Worm (Caenorhabditis elegans) whole organism, L3 larva: Measurements from ENCODE around the gene K08F4.12.

ENCODE experiments used
- R02D3.7 ChIP-seq: fragments of 150-350 bp; optimal IDR thresholded peaks from 2 replicates; lab custom pipeline; 2014; ENCODE audit warnings: missing biosample characterization, missing genetic modification characterization
- ZK546.5 ChIP-seq: sonication (generic microtip); optimal IDR thresholded peaks from 2 replicates; lab custom pipeline; 2017; ENCODE audit warnings: missing biosample characterization, missing genetic modification characterization
- aly-2 ChIP-seq: fragments of 150-350 bp; optimal IDR thresholded peaks from 2 replicates; lab custom pipeline; 2014; ENCODE audit warnings: missing biosample characterization, missing genetic modification characterization
- ama-1 ChIP-seq: fragments of 150-350 bp; optimal IDR thresholded peaks from 2 replicates; lab custom pipeline; 2018
- ceh-16 ChIP-seq: sonication (generic microtip); optimal IDR thresholded peaks from 2 replicates; lab custom pipeline; 2017; ENCODE audit warnings: missing biosample characterization, missing genetic modification characterization
- ceh-28 ChIP-seq: fragments of 150-350 bp; optimal IDR thresholded peaks from 2 replicates; lab custom pipeline; 2014; ENCODE audit warnings: missing biosample characterization, missing genetic modification reagents, missing genetic modification characterization
- daf-12 ChIP-seq: fragments of 150-350 bp; optimal IDR thresholded peaks from 2 replicates; lab custom pipeline; 2014; ENCODE audit warnings: missing biosample characterization, missing genetic modification reagents, missing genetic modification characterization
- egl-27 ChIP-seq: sonication (generic microtip); optimal IDR thresholded peaks from 4 replicates; lab custom pipeline; 2017; ENCODE audit warnings: missing biosample characterization, missing genetic modification reagents, missing genetic modification characterization
- elt-3 ChIP-seq, 3 experiments: fragments of 150-350 bp in 1 of 3; sonication (generic microtip) in 2 of 3; optimal IDR thresholded peaks; 2 replicates in 2 of 3; 4 replicates in 1 of 3; lab custom pipeline; 2014 to 2017; ENCODE audit warnings: missing biosample characterization in 3 of 3, missing genetic modification characterization in 3 of 3
- eor-1 ChIP-seq, 2 experiments: fragments of 150-350 bp; optimal IDR thresholded peaks; 2 replicates each; lab custom pipeline; 2014 to 2018; ENCODE audit warnings: missing biosample characterization in 2 of 2, missing genetic modification characterization in 2 of 2
- fkh-10 ChIP-seq: sonication (generic microtip); optimal IDR thresholded peaks from 2 replicates; lab custom pipeline; 2017; ENCODE audit warnings: missing biosample characterization, missing genetic modification reagents, missing genetic modification characterization
- fkh-2 ChIP-seq: fragments of 150-350 bp; optimal IDR thresholded peaks from 2 replicates; lab custom pipeline; 2014; ENCODE audit warnings: missing biosample characterization, missing genetic modification reagents, missing genetic modification characterization
- fos-1 ChIP-seq: fragments of 150-350 bp; optimal IDR thresholded peaks from 2 replicates; lab custom pipeline; 2014; ENCODE audit warnings: missing biosample characterization, missing genetic modification characterization
- hmg-11 ChIP-seq: sonication (generic microtip); optimal IDR thresholded peaks from 2 replicates; lab custom pipeline; 2016; ENCODE audit warnings: missing genetic modification characterization, missing compliant biosample characterization
- jun-1 ChIP-seq: fragments of 150-350 bp; optimal IDR thresholded peaks from 2 replicates; lab custom pipeline; 2014; ENCODE audit warnings: missing biosample characterization, missing genetic modification reagents, missing genetic modification characterization
- lin-15B ChIP-seq: fragments of 150-350 bp; optimal IDR thresholded peaks from 2 replicates; lab custom pipeline; 2014; ENCODE audit warnings: missing biosample characterization, missing genetic modification characterization
- lin-39 ChIP-seq: fragments of 150-350 bp; optimal IDR thresholded peaks from 2 replicates; lab custom pipeline; 2018; ENCODE audit warnings: missing biosample characterization, missing genetic modification reagents, missing genetic modification characterization
- lsy-12 ChIP-seq: sonication (generic microtip); optimal IDR thresholded peaks from 2 replicates; lab custom pipeline; 2016; ENCODE audit warnings: mild to moderate bottlenecking, missing genetic modification characterization, missing compliant biosample characterization
- mdl-1 ChIP-seq: fragments of 150-350 bp; optimal IDR thresholded peaks from 2 replicates; lab custom pipeline; 2014; ENCODE audit warnings: missing biosample characterization, missing genetic modification characterization
- mml-1 ChIP-seq: fragments of 150-350 bp; sonication (generic microtip); optimal IDR thresholded peaks from 3 replicates; lab custom pipeline; 2014; ENCODE audit warnings: missing biosample characterization, missing genetic modification characterization
- nfya-1 ChIP-seq: sonication (generic microtip); optimal IDR thresholded peaks from 2 replicates; lab custom pipeline; 2017; ENCODE audit warnings: missing genetic modification characterization, mild to moderate bottlenecking, missing compliant biosample characterization, antibody characterized with exemption, moderate library complexity; ENCODE audit not compliant: insufficient read depth
- nhr-11 ChIP-seq: fragments of 150-350 bp; optimal IDR thresholded peaks from 2 replicates; lab custom pipeline; 2014; ENCODE audit warnings: missing biosample characterization, missing genetic modification characterization
- nhr-12 ChIP-seq: fragments of 150-350 bp; optimal IDR thresholded peaks from 2 replicates; lab custom pipeline; 2014; ENCODE audit warnings: missing biosample characterization, missing genetic modification characterization
- nhr-23 ChIP-seq: fragments of 150-350 bp; optimal IDR thresholded peaks from 2 replicates; lab custom pipeline; 2014; ENCODE audit warnings: missing biosample characterization, missing genetic modification reagents, missing genetic modification characterization
- nhr-237 ChIP-seq: fragments of 150-350 bp; optimal IDR thresholded peaks from 2 replicates; lab custom pipeline; 2014; ENCODE audit warnings: missing biosample characterization, missing genetic modification characterization
- nhr-25 ChIP-seq: sonication (generic microtip); optimal IDR thresholded peaks from 2 replicates; lab custom pipeline; 2017; ENCODE audit warnings: missing biosample characterization, missing genetic modification characterization
- nhr-28 ChIP-seq: fragments of 150-350 bp; optimal IDR thresholded peaks from 2 replicates; lab custom pipeline; 2014; ENCODE audit warnings: missing biosample characterization, missing genetic modification characterization
- nhr-67 ChIP-seq: fragments of 150-350 bp; optimal IDR thresholded peaks from 2 replicates; lab custom pipeline; 2014; ENCODE audit warnings: missing biosample characterization, missing genetic modification characterization
- nhr-76 ChIP-seq: fragments of 150-350 bp; sonication (generic microtip); optimal IDR thresholded peaks from 5 replicates; lab custom pipeline; 2014; ENCODE audit warnings: missing biosample characterization, missing genetic modification characterization
- pha-4 ChIP-seq: fragments of 150-350 bp; optimal IDR thresholded peaks from 2 replicates; lab custom pipeline; 2014; ENCODE audit warnings: missing biosample characterization, missing genetic modification reagents, missing genetic modification characterization
- pqm-1 ChIP-seq: fragments of 150-350 bp; optimal IDR thresholded peaks from 2 replicates; lab custom pipeline; 2017; ENCODE audit warnings: missing biosample characterization, missing genetic modification characterization, inconsistent platforms
- sea-2 ChIP-seq: fragments of 150-350 bp; sonication (generic microtip); optimal IDR thresholded peaks from 4 replicates; lab custom pipeline; 2014; ENCODE audit warnings: missing biosample characterization, missing genetic modification reagents, missing genetic modification characterization
- skn-1 ChIP-seq: fragments of 150-350 bp; optimal IDR thresholded peaks from 2 replicates; lab custom pipeline; 2014; ENCODE audit warnings: missing biosample characterization, missing genetic modification characterization
- tbx-2 ChIP-seq: sonication (generic microtip); optimal IDR thresholded peaks from 2 replicates; lab custom pipeline; 2016; ENCODE audit warnings: mild to moderate bottlenecking, missing genetic modification characterization, missing compliant biosample characterization
- unc-39 ChIP-seq: sonication (generic microtip); optimal IDR thresholded peaks from 4 replicates; lab custom pipeline; 2017; ENCODE audit warnings: missing biosample characterization, missing genetic modification characterization
- unc-62 ChIP-seq: fragments of 150-350 bp; sonication (generic microtip); optimal IDR thresholded peaks from 4 replicates; lab custom pipeline; 2014; ENCODE audit warnings: missing biosample characterization, missing genetic modification reagents, missing genetic modification characterization
- zag-1 ChIP-seq: fragments of 150-350 bp; optimal IDR thresholded peaks from 2 replicates; lab custom pipeline; 2014; ENCODE audit warnings: missing biosample characterization, missing genetic modification characterization
- ztf-4 ChIP-seq: fragments of 150-350 bp; optimal IDR thresholded peaks from 2 replicates; lab custom pipeline; 2014; ENCODE audit warnings: missing biosample characterization, missing genetic modification characterization

The K08F4.12 gene

DNA sequence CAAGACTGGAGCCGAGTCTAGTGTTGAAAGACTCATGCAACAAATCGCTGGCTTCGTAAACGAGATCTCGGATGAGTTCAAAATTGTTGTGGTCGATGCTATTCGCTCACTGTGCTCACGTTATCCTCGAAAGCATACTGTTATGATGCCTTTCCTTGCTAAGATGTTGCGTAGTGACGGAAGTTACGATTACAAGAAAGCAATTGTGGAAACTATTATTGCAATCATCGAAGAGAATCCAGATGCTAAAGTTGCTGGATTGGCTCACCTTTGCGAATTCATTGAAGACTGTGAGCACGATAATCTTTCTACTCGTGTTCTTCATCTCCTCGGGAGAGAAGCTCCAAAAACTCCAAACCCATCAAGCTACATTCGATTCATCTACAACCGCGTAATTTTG is 15.6 kb downstream of the K08F4.12 start:
- TF ChIP-seq lsy-12 (tag; lab: Kevin White, UChicago) (no peak), egl-27 (no peak), nhr-12 (tag; lab: Kevin White, UChicago) (no peak), unc-62 (no peak), lin-39 (no peak), nhr-11 (tag; lab: Kevin White, UChicago) (no peak), lin-15B (tag; lab: Kevin White, UChicago) (no peak), fkh-10 (no peak), eor-1 (tag; optimal IDR thresholded peaks at IDR 0.05; lab: Kevin White, UChicago) (no peak), pqm-1 (tag; lab: Kevin White, UChicago) (no peak), daf-12 (tag; lab: Kevin White, UChicago) (no peak), ceh-16 (tag; lab: Kevin White, UChicago) (no peak), fos-1 (tag; lab: Kevin White, UChicago) (no peak), pha-4 (tag; lab: Kevin White, UChicago) (no peak), zag-1 (tag; lab: Kevin White, UChicago) (no peak), nhr-237 (tag; lab: Kevin White, UChicago) (no peak), ztf-4 (no peak), R02D3.7 (tag; lab: Kevin White, UChicago) (no peak), skn-1 (no peak), ZK546.5 (tag; lab: Kevin White, UChicago) (no peak)

DNA sequence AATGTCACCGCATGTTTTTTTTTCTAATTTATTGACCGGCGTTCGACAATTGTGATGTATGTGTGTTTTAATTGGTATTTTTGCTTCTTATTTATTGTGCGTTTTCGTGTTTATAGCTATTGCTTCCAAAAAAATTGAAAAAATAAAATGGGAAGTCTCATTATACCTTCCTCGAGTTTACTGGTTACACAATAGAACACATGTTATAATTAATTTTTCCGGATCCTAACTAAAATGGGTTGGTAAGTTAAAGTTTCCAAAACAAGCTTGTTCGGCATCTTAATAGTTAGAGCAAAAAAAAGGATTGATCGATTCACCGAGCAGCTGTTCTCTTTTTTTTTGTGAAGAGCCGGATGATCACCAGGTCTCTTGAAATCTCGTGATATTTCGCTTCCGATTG is 17.6 kb downstream of the K08F4.12 start, which contains the start of gene ttr-54:
Gene ttr-54 (plus strand): TSS at position 301 of the 400 bp plus-strand sequence.
- TF ChIP-seq fkh-10: no peak
- no peak for TF ChIP-seq nhr-237 (tag; lab: Kevin White, UChicago)
- no peak for TF ChIP-seq pha-4 (tag; lab: Kevin White, UChicago)
- TF ChIP-seq mdl-1 (tag; lab: Kevin White, UChicago): no peak
- TF ChIP-seq hmg-11 (tag; lab: Kevin White, UChicago): no peak
- TF ChIP-seq fkh-2 (tag; lab: Kevin White, UChicago): no peak
- TF ChIP-seq ceh-28 (tag; lab: Kevin White, UChicago): no peak
- no peak for TF ChIP-seq nhr-23 (tag; lab: Kevin White, UChicago)
- TF ChIP-seq, all 47 proteins: peak for 0

DNA sequence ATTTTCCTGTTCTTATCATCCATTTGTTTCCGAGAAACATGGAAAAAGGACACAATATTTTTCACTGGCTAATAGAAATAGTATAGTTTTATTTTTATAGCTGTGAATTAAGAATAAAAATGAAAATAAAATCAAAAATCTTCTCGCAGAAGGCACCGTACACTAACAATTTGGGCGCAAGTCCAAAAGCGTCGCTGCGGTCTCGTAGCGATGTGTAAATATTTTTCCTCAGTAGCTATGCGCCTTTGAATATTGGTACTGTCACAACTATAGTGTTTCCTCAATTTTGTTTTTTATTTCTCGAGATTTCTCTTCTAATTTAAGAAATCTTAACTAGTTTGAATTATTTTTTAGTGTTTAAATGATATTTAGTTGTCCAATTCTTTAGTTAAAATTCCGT is 19.1 kb downstream of the K08F4.12 start:
- TF ChIP-seq elt-3 (tag; optimal IDR thresholded peaks at IDR 0.05; lab: Kevin White, UChicago) (no peak), nhr-11 (tag; lab: Kevin White, UChicago) (no peak), nhr-28 (tag; lab: Kevin White, UChicago) (no peak), unc-39 (tag; lab: Kevin White, UChicago) (no peak), nhr-67 (tag; lab: Kevin White, UChicago) (no peak), pqm-1 (tag; lab: Kevin White, UChicago) (no peak), skn-1 (no peak), ama-1 (lab: Kevin White, UChicago) (no peak), jun-1 (no peak), nfya-1 (tag; lab: Kevin White, UChicago) (no peak), nhr-23 (tag; lab: Kevin White, UChicago) (no peak)

DNA sequence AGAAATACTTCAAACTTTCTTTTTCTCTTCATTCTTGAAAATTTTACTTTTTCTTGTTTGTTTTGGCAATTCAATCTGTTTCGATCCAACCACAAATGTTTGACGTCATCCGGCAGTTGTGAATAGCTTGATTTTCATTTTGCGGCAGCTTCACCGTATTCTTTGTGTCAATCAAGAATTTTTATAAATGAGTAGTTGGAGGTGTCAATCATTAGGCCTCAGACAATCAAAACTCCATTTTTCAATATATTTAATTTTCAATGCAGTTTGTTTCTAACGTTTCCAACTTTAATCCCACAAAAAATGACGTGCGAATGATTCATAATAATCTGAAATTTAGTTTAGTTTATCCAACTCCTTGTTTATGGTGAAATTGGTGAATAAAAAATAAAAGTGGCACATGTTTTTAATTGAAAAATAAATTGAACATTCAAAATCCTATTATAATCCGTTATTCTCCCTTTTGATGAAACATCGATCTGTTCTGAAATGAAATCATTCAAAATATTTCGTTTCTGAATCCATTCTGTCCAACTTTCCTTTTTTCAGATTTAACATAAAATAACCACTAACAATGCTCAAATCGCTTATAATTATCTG is 19.7 kb downstream of the K08F4.12 start, which contains the start of gene ttr-53:
Gene ttr-53 (plus strand): TSS at position 550 of the 600 bp plus-strand sequence.
- TF ChIP-seq nhr-76 (tag; lab: Kevin White, UChicago) (no peak), lin-39 (no peak), aly-2 (no peak), mml-1 (tag; lab: Kevin White, UChicago) (no peak), pha-4 (tag; lab: Kevin White, UChicago) (no peak), daf-12 (tag; lab: Kevin White, UChicago) (no peak), nhr-25 (tag; lab: Kevin White, UChicago) (no peak), sea-2 (GFP tag; lab: Kevin White, UChicago) (no peak), nfya-1 (tag; lab: Kevin White, UChicago) (no peak), tbx-2 (tag; lab: Kevin White, UChicago) (no peak), ZK546.5 (tag; lab: Kevin White, UChicago) (no peak), fos-1 (tag; lab: Kevin White, UChicago) (no peak)
